Fruit fly (Drosophila melanogaster) whole organism, wandering third instar larva: ENCODE data around the gene Ass.

Experiments used
- Mio ChIP-seq: sonication (Bioruptor generic); optimal IDR thresholded peaks from 2 replicates; lab custom pipeline; 2016; ENCODE audit warnings: missing biosample characterization, missing genetic modification characterization
- N ChIP-seq: fragments of >200 bp; optimal IDR thresholded peaks from 2 replicates; lab custom pipeline; 2018; ENCODE audit warnings: missing biosample characterization, missing external identifiers, missing genetic modification characterization
- brk ChIP-seq: fragments of 200-800 bp; sonication (Bioruptor generic); optimal IDR thresholded peaks from 2 replicates; lab custom pipeline; 2016; ENCODE audit warnings: missing biosample characterization, mild to moderate bottlenecking, missing genetic modification characterization
- fru ChIP-seq: fragments of 200-800 bp; sonication (Bioruptor generic); optimal IDR thresholded peaks from 3 replicates; lab custom pipeline; 2016; ENCODE audit warnings: missing biosample characterization, mild to moderate bottlenecking, missing genetic modification characterization
- h ChIP-seq: fragments of 200-800 bp; sonication (Bioruptor generic); optimal IDR thresholded peaks from 3 replicates; lab custom pipeline; 2016; ENCODE audit warnings: missing biosample characterization, mild to moderate bottlenecking, missing genetic modification characterization
- usp ChIP-seq: fragments of >200 bp; optimal IDR thresholded peaks from 2 replicates; lab custom pipeline; 2017; ENCODE audit warnings: missing biosample characterization, missing genetic modification characterization

DNA sequence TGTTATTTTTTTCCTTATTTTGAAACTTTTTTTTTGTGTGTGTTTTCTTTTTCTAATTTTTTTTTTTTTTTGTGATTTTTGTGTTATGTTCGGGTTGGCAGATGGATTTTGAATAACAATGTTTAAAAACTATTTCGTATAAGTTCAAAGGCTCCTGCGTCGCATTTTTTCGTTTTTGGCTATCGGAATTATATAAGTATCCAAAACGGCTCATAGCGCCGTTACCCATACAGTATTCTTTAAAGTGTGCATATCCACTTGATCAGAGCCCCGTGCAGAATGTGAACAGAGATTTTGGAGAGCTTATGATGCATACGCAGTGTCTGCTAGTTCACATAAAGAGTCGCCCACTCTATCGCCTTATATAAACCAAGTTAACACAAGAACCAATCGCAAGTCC, 16.4 kb downstream of the Ass start, which contains the start of gene sowi:
- TF ChIP-seq N (GFP tag; lab: Kevin White, UChicago), result no peak
- no peak for TF ChIP-seq h (GFP tag; lab: Kevin White, UChicago)
- TF ChIP-seq fru (GFP tag; lab: Kevin White, UChicago), result no peak
- no peak for TF ChIP-seq Mio (GFP tag; lab: Kevin White, UChicago)
- TF ChIP-seq brk, result no peak
- no peak for TF ChIP-seq usp (GFP tag; lab: Kevin White, UChicago)
